Worm (Caenorhabditis elegans): Measurements from ENCODE around the gene unc-132.

The unc-132 gene

ce11 chrV:3738409-3738808, 51.5 kb downstream of the unc-132 start:
- TF ChIP-seq nhr-6 (tag; optimal IDR thresholded peaks at IDR 0.05) (no peak), ceh-20 (GFP tag; IDR thresholded peaks at IDR 0.05) (no peak), daf-8 (GFP tag; IDR thresholded peaks at IDR 0.05) (no peak), nhr-111 (GFP tag; optimal IDR thresholded peaks at IDR 0.05) (no peak), ZK337.2 (GFP tag; IDR thresholded peaks at IDR 0.05) (no peak), lin-13 (GFP tag; optimal IDR thresholded peaks at IDR 0.05) (no peak), sdz-12 (GFP tag; optimal IDR thresholded peaks at IDR 0.05) (no peak), dve-1 (tag; optimal IDR thresholded peaks at IDR 0.05; ENCODE audit: insufficient read depth) (no peak), zfp-2 (tag; optimal IDR thresholded peaks at IDR 0.05) (no peak), aha-1 (tag) (no peak), D1046.2 (GFP tag; IDR thresholded peaks at IDR 0.05) (no peak), dpl-1 (GFP tag; optimal IDR thresholded peaks at IDR 0.05) (no peak), egl-43 (GFP tag; IDR thresholded peaks at IDR 0.05) (no peak), nhr-237 (tag; optimal IDR thresholded peaks at IDR 0.05) (no peak), unc-39 (tag; optimal IDR thresholded peaks at IDR 0.05) (no peak), F37D6.2 (tag; optimal IDR thresholded peaks at IDR 0.05) (no peak), lin-39 (tag; optimal IDR thresholded peaks at IDR 0.05) (no peak), Y75B8A.6 (GFP tag; IDR thresholded peaks at IDR 0.05) (no peak), nhr-11 (tag; optimal IDR thresholded peaks at IDR 0.05) (no peak), fos-1 (tag; optimal IDR thresholded peaks at IDR 0.05) (no peak)

- TF ChIP-seq aha-1 (tag) (peak; percentile 51), cey-2 (tag; optimal IDR thresholded peaks at IDR 0.05; ENCODE audit: borderline replicate concordance, insufficient read depth) (no peak)
These were observed 52.4 kb downstream of the unc-132 start, which contains the start of gene hpo-36 for ce11 chrV:3739302-3739701. Gene hpo-36 (minus strand): TSS chrV:3739402.

ce11 chrV:3743172-3743626, 56.3 kb downstream of the unc-132 start, which contains the start of gene mtm-9:
Gene mtm-9 (plus strand): TSS chrV:3743576.
- TF ChIP-seq hif-1 (tag; optimal IDR thresholded peaks at IDR 0.05) (peak in 1 of 2 experiments; percentile 7), D1046.2 (GFP tag; IDR thresholded peaks at IDR 0.05) (no peak), lsy-2 (tag; optimal IDR thresholded peaks at IDR 0.05) (peak in 1 of 2 experiments; percentile 60), tag-97 (GFP tag; IDR thresholded peaks at IDR 0.05) (no peak), ceh-32 (tag; optimal IDR thresholded peaks at IDR 0.05; ENCODE audit: poor library complexity) (no peak), lin-13 (GFP tag; optimal IDR thresholded peaks at IDR 0.05) (no peak), dpl-1 (GFP tag; optimal IDR thresholded peaks at IDR 0.05) (peak; percentile 93), madf-9 (GFP tag; conservative IDR thresholded peaks at IDR 0.05) (no peak), hlh-30 (tag; optimal IDR thresholded peaks at IDR 0.05; ENCODE audit: insufficient read depth) (peak; percentile 42), unc-39 (tag; optimal IDR thresholded peaks at IDR 0.05) (no peak), R02D3.7 (tag; optimal IDR thresholded peaks at IDR 0.05) (peak; percentile 70), mes-2 (tag; optimal IDR thresholded peaks at IDR 0.05; ENCODE audit: poor library complexity, severe bottlenecking) (peak; percentile 41), dve-1 (tag; optimal IDR thresholded peaks at IDR 0.05; ENCODE audit: insufficient read depth) (peak; percentile 31), aha-1 (tag) (peak; percentile 56), unc-62 (GFP tag; optimal IDR thresholded peaks at IDR 0.05 in 1 of 2) (peak in 1 of 2 experiments; percentile 27), unc-62 (tag; optimal IDR thresholded peaks at IDR 0.05) (no peak), daf-16 (GFP tag; optimal IDR thresholded peaks at IDR 0.05) (no peak), daf-16 (tag; optimal IDR thresholded peaks at IDR 0.05) (peak; percentile 55), egl-27 (tag; optimal IDR thresholded peaks at IDR 0.05) (no peak)

- TF ChIP-seq dpl-1 (GFP tag; optimal IDR thresholded peaks at IDR 0.05) (no peak), saeg-2 (GFP tag; IDR thresholded peaks at IDR 0.05) (no peak), set-16 (GFP tag; IDR thresholded peaks at IDR 0.05) (peak; percentile 91), aha-1 (tag) (peak; percentile 28), egl-43 (GFP tag; IDR thresholded peaks at IDR 0.05) (peak; percentile 38; the same call in 1 of the 2 replicates), spr-3 (GFP tag; optimal IDR thresholded peaks at IDR 0.05) (no peak), nhr-28 (tag; optimal IDR thresholded peaks at IDR 0.05) (no peak), attf-4 (tag; optimal IDR thresholded peaks at IDR 0.05) (no peak), R02D3.7 (tag; optimal IDR thresholded peaks at IDR 0.05) (no peak), Y48G9A.11 (GFP tag; IDR thresholded peaks at IDR 0.05) (no peak), mxl-3 (GFP tag; optimal IDR thresholded peaks at IDR 0.05) (no peak), vab-7 (GFP tag; IDR thresholded peaks at IDR 0.05) (no peak), D1046.2 (GFP tag; IDR thresholded peaks at IDR 0.05) (no peak), duxl-1 (tag; optimal IDR thresholded peaks at IDR 0.05; ENCODE audit: poor library complexity) (no peak), F44E2.7 (GFP tag; IDR thresholded peaks at IDR 0.05) (no peak), mdl-1 (tag; optimal IDR thresholded peaks at IDR 0.05) (no peak), pha-4 (GFP tag; IDR thresholded peaks at IDR 0.05) (no peak), pha-4 (tag; optimal IDR thresholded peaks at IDR 0.05) (no peak)
These were observed 63.4 kb downstream of the unc-132 start for ce11 chrV:3750328-3750727.
